Worm (Caenorhabditis elegans) whole organism, mixed stage, embryonic: ENCODE data around the gene acp-6.
A peak's percentile ranks its signal among the peaks of the same experiment; 100 is the strongest.

ENCODE experiments used
- M03D4.4 ChIP-seq: sonication (generic microtip); optimal IDR thresholded peaks from 2 replicates; lab custom pipeline; 2017; ENCODE audit warnings: mild to moderate bottlenecking, missing genetic modification characterization, missing compliant biosample characterization
- bed-3 ChIP-seq: fragments of 200-800 bp; sonication (Bioruptor generic); optimal IDR thresholded peaks from 3 replicates; lab custom pipeline; 2018; ENCODE audit warnings: mild to moderate bottlenecking, missing genetic modification characterization, moderate library complexity, missing compliant biosample characterization
- blmp-1 ChIP-seq: fragments of 150-350 bp; optimal IDR thresholded peaks from 2 replicates; lab custom pipeline; 2014; ENCODE audit warnings: missing biosample characterization, missing genetic modification characterization
- ceh-39 ChIP-seq: fragments of 150-350 bp; optimal IDR thresholded peaks from 2 replicates; lab custom pipeline; 2014; ENCODE audit warnings: missing biosample characterization, missing genetic modification characterization
- ceh-43 ChIP-seq: fragments of 200-800 bp; sonication (Bioruptor generic); optimal IDR thresholded peaks from 2 replicates; lab custom pipeline; 2018; ENCODE audit warnings: mild to moderate bottlenecking, missing genetic modification characterization, moderate library complexity, missing compliant biosample characterization
- ceh-83 ChIP-seq: fragments of 200-800 bp; sonication (Bioruptor generic); optimal IDR thresholded peaks from 2 replicates; lab custom pipeline; 2018; ENCODE audit warnings: mild to moderate bottlenecking, missing genetic modification characterization, missing compliant biosample characterization
- ces-1 ChIP-seq: fragments of 150-350 bp; optimal IDR thresholded peaks from 2 replicates; lab custom pipeline; 2014; ENCODE audit warnings: missing biosample characterization, missing genetic modification reagents, missing genetic modification characterization
- cnd-1 ChIP-seq: fragments of 200-800 bp; sonication (Bioruptor generic); optimal IDR thresholded peaks from 2 replicates; lab custom pipeline; 2018; ENCODE audit warnings: mild to moderate bottlenecking, missing genetic modification characterization, missing compliant biosample characterization
- drap-1 ChIP-seq: fragments of 200-800 bp; sonication (Bioruptor generic); optimal IDR thresholded peaks from 3 replicates; lab custom pipeline; 2018; ENCODE audit warnings: mild to moderate bottlenecking, missing genetic modification characterization, missing compliant biosample characterization
- elt-1 ChIP-seq: sonication (generic microtip); optimal IDR thresholded peaks from 2 replicates; lab custom pipeline; 2017; ENCODE audit warnings: missing genetic modification characterization, mild to moderate bottlenecking, missing compliant biosample characterization, antibody characterized with exemption, moderate library complexity, borderline replicate concordance; ENCODE audit not compliant: insufficient read depth
- elt-3 ChIP-seq: fragments of 150-350 bp; optimal IDR thresholded peaks from 2 replicates; lab custom pipeline; 2014; ENCODE audit warnings: missing biosample characterization, missing genetic modification characterization
- flh-1 ChIP-seq: fragments of 200-800 bp; sonication (Bioruptor generic); optimal IDR thresholded peaks from 2 replicates; lab custom pipeline; 2018; ENCODE audit warnings: mild to moderate bottlenecking, missing genetic modification characterization, moderate library complexity, missing compliant biosample characterization
- ham-2 ChIP-seq: fragments of 200-800 bp; sonication (Bioruptor generic); optimal IDR thresholded peaks from 2 replicates; lab custom pipeline; 2018; ENCODE audit warnings: mild to moderate bottlenecking, missing genetic modification characterization, missing compliant biosample characterization
- hlh-1 ChIP-seq: fragments of 150-350 bp; optimal IDR thresholded peaks from 2 replicates; lab custom pipeline; 2014; ENCODE audit warnings: missing biosample characterization, missing genetic modification reagents, missing genetic modification characterization
- lin-13 ChIP-seq: fragments of 150-350 bp; optimal IDR thresholded peaks from 2 replicates; lab custom pipeline; 2014; ENCODE audit warnings: missing biosample characterization, missing genetic modification characterization
- lin-32 ChIP-seq: fragments of 200-800 bp; sonication (Bioruptor generic); optimal IDR thresholded peaks from 2 replicates; lab custom pipeline; 2018; ENCODE audit warnings: mild to moderate bottlenecking, missing genetic modification characterization, missing compliant biosample characterization
- lsy-2 ChIP-seq: fragments of 150-350 bp; optimal IDR thresholded peaks from 2 replicates; lab custom pipeline; 2014; ENCODE audit warnings: missing biosample characterization, missing genetic modification characterization
- mab-5 ChIP-seq: fragments of 150-350 bp; optimal IDR thresholded peaks from 2 replicates; lab custom pipeline; 2014; ENCODE audit warnings: missing biosample characterization, missing genetic modification characterization
- mep-1 ChIP-seq: fragments of 150-350 bp; optimal IDR thresholded peaks from 2 replicates; lab custom pipeline; 2017; ENCODE audit warnings: missing biosample characterization, missing genetic modification reagents, missing genetic modification characterization, inconsistent platforms
- mls-2 ChIP-seq: sonication (generic microtip); optimal IDR thresholded peaks from 2 replicates; lab custom pipeline; 2016; ENCODE audit warnings: mild to moderate bottlenecking, missing genetic modification characterization, moderate library complexity, missing compliant biosample characterization
- nhr-12 ChIP-seq: fragments of 150-350 bp; optimal IDR thresholded peaks from 2 replicates; lab custom pipeline; 2014; ENCODE audit warnings: missing biosample characterization, missing genetic modification characterization
- nhr-2 ChIP-seq: fragments of 150-350 bp; optimal IDR thresholded peaks from 2 replicates; lab custom pipeline; 2014; ENCODE audit warnings: missing biosample characterization, missing genetic modification characterization
- nhr-237 ChIP-seq: fragments of 150-350 bp; optimal IDR thresholded peaks from 2 replicates; lab custom pipeline; 2014; ENCODE audit warnings: missing biosample characterization, missing genetic modification characterization
- nhr-28 ChIP-seq: fragments of 150-350 bp; optimal IDR thresholded peaks from 2 replicates; lab custom pipeline; 2014; ENCODE audit warnings: missing biosample characterization, missing genetic modification characterization
- nhr-76 ChIP-seq: sonication (generic microtip); optimal IDR thresholded peaks from 2 replicates; lab custom pipeline; 2017; ENCODE audit warnings: missing biosample characterization, missing genetic modification characterization
- pha-4 ChIP-seq: fragments of 150-350 bp; optimal IDR thresholded peaks from 2 replicates; lab custom pipeline; 2018; ENCODE audit warnings: missing biosample characterization, missing genetic modification reagents, missing genetic modification characterization
- sem-2 ChIP-seq: fragments of 200-800 bp; sonication (Bioruptor generic); optimal IDR thresholded peaks from 2 replicates; lab custom pipeline; 2018; ENCODE audit warnings: mild to moderate bottlenecking, missing genetic modification characterization, missing compliant biosample characterization
- snpc-4 ChIP-seq: fragments of 150-350 bp; optimal IDR thresholded peaks from 2 replicates; lab custom pipeline; 2014; ENCODE audit warnings: missing biosample characterization, missing genetic modification characterization
- sptf-1 ChIP-seq: sonication (generic microtip); optimal IDR thresholded peaks from 2 replicates; lab custom pipeline; 2017; ENCODE audit warnings: mild to moderate bottlenecking, missing genetic modification characterization, moderate library complexity, missing compliant biosample characterization
- tbx-8 ChIP-seq: fragments of 200-800 bp; sonication (Bioruptor generic); optimal IDR thresholded peaks from 2 replicates; lab custom pipeline; 2018; ENCODE audit warnings: mild to moderate bottlenecking, missing genetic modification characterization, moderate library complexity, missing compliant biosample characterization
- unc-120 ChIP-seq: sonication (generic microtip); optimal IDR thresholded peaks from 2 replicates; lab custom pipeline; 2017; ENCODE audit warnings: missing genetic modification characterization, missing compliant biosample characterization; ENCODE audit not compliant: poor library complexity, severe bottlenecking
- unc-39 ChIP-seq: fragments of 150-350 bp; optimal IDR thresholded peaks from 2 replicates; lab custom pipeline; 2014; ENCODE audit warnings: missing biosample characterization, missing genetic modification characterization
- unc-62 ChIP-seq: fragments of 150-350 bp; optimal IDR thresholded peaks from 2 replicates; lab custom pipeline; 2014; ENCODE audit warnings: missing biosample characterization, missing genetic modification reagents, missing genetic modification characterization
- ztf-11 ChIP-seq: fragments of 150-350 bp; optimal IDR thresholded peaks from 2 replicates; lab custom pipeline; 2014; ENCODE audit warnings: missing biosample characterization, missing genetic modification characterization

Gene acp-6

DNA sequence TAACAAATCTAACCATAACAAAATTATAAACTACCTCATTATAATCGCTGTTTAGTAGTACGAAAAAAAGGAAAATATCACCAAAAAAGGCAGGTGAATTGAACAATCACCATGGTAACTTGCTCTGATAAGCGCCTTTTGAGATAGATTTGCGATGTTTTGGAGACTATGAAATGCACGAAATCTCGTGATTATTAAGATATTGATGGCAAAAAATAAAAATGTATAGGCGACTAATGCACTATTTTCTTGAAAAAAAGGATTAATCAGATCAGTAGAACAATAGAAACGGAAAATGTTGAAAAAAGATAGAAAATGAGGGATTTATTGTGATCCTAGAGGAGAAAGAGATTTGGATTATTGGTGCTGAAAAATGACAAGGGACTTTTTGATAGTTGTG is 37.4 kb downstream of the acp-6 start:
- TF ChIP-seq lin-32 (no peak), nhr-2 (no peak), mls-2 (tag; lab: Kevin White, UChicago) (no peak), lin-13 (tag; lab: Kevin White, UChicago) (no peak), nhr-28 (tag; lab: Kevin White, UChicago) (no peak), hlh-1 (tag; lab: Kevin White, UChicago) (no peak), ztf-11 (tag; lab: Kevin White, UChicago) (no peak), unc-120 (tag; lab: Kevin White, UChicago) (no peak)
- TF ChIP-seq, all 35 proteins: peak for 0

DNA sequence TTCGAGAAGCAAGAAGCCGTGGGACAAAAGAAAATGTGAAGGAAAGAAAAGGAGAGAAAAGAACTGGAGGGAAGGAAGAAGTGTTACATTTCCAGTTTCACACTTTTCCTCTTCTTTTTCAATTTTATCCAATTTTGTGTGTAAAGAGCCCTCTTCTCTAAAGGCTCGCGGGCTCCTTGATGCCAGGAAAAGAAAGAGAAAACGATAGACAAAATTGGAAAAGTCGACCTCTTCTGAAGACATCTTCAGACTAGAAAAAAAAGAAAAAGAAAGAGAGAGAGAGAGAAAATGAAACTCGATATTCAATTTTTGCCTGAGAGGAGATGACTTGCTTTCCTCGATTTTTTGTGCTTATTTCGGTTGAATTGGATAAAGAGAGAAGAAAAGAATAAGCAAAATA is 40.9 kb downstream of the acp-6 start:
- TF ChIP-seq tbx-8 (GFP tag; lab: Kevin White, UChicago) (no peak), ces-1 (peak; percentile 62)

DNA sequence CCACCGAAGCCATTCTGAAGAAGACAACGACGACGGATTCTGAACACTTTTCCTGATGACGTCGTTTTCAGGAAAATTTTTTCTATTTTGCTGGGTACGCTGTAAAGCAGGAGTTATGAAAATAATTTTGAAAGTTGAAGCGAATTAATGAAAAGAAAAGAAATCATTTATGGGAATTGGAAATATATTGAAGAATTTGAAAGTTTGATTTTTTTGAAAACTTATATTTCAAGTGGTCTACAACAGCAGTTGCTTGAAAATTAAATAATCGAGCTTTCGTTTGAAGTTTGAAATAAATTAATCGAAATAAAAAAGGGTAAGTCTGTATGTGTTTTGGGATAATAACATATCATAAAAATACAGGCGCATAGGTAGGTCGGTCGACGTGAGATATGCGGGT is 42.0 kb downstream of the acp-6 start, which contains the start of gene shl-1:
Gene shl-1, minus strand, starts transcription at position 101 of the 400 bp plus-strand sequence.
- TF ChIP-seq lsy-2 (tag; lab: Kevin White, UChicago) (no peak), mep-1 (tag; lab: Kevin White, UChicago) (no peak), drap-1 (no peak), flh-1 (GFP tag; lab: Kevin White, UChicago) (no peak), hlh-1 (tag; lab: Kevin White, UChicago) (no peak), ces-1 (no peak), bed-3 (no peak), ham-2 (GFP tag; lab: Kevin White, UChicago) (no peak), lin-32 (no peak), nhr-76 (tag; lab: Kevin White, UChicago) (no peak), nhr-2 (no peak)

DNA sequence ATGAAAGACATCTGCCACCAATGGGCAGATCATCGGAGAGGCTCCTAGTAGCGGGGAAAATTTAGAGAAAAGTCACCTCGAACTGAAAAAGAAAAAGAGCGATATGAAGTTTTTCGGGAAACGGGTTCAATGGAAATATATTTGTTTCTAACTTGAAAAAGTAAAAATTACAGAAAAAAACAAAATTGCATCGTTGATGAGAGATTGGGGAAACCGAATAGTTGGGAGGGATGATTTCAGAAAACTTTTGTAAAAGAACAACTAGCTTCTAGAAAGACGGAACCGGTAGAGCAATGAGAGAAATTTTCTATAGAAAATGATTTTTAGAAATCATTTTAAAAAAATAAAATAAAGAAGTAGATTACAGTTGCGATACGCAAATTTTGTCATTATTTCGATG is 47.5 kb downstream of the acp-6 start:
- TF ChIP-seq mep-1 (tag; lab: Kevin White, UChicago) (no peak), unc-120 (tag; lab: Kevin White, UChicago) (no peak), nhr-76 (tag; lab: Kevin White, UChicago) (no peak), pha-4 (no peak), sem-2 (no peak), tbx-8 (GFP tag; lab: Kevin White, UChicago) (no peak), drap-1 (no peak), ceh-83 (GFP tag; lab: Kevin White, UChicago) (no peak), blmp-1 (tag; lab: Kevin White, UChicago) (no peak), mab-5 (tag; lab: Kevin White, UChicago) (no peak), nhr-237 (tag; lab: Kevin White, UChicago) (no peak), snpc-4 (tag; lab: Kevin White, UChicago) (no peak), elt-3 (tag; lab: Kevin White, UChicago) (no peak), nhr-2 (no peak), unc-62 (GFP tag; lab: Kevin White, UChicago) (no peak)
- TF ChIP-seq, all 35 proteins: peak for 0

DNA sequence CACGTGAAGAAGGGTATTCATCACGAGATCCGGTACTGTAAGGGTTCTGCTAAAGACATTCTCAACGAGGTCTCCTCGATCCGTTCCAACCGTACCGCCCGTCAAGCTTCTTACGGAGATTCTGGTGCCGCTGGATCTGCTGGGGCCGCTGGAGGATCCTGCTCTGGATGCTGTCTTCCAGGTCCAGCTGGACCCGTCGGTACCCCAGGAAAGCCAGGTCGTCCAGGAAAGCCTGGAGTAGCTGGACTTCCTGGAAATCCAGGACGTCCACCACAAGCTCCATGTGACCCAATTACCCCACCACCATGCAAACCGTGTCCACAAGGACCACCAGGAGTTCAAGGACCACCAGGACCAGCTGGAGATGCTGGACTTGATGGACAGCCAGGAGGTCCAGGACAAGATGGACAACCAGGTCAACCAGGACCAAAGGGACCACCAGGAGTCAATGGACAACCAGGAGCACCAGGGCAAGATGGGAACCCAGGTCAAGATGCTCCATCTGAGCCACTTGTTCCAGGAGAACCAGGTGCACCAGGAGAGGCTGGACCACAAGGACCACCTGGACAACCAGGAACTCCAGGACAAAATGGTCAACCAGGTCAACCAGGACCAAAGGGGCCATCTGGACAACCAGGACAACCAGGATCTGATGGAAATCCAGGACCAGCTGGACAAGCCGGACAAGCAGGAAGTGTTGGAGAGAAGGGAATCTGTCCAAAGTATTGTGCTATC is 48.4 kb downstream of the acp-6 start:
- TF ChIP-seq bed-3: no peak
- TF ChIP-seq lin-32: no peak
- no peak for TF ChIP-seq lsy-2 (tag; lab: Kevin White, UChicago)
- TF ChIP-seq ztf-11 (tag; lab: Kevin White, UChicago): no peak
- no peak for TF ChIP-seq nhr-76 (tag; lab: Kevin White, UChicago)
- no peak for TF ChIP-seq ceh-43 (GFP tag; lab: Kevin White, UChicago)
- TF ChIP-seq ceh-39 (tag; lab: Kevin White, UChicago): no peak

DNA sequence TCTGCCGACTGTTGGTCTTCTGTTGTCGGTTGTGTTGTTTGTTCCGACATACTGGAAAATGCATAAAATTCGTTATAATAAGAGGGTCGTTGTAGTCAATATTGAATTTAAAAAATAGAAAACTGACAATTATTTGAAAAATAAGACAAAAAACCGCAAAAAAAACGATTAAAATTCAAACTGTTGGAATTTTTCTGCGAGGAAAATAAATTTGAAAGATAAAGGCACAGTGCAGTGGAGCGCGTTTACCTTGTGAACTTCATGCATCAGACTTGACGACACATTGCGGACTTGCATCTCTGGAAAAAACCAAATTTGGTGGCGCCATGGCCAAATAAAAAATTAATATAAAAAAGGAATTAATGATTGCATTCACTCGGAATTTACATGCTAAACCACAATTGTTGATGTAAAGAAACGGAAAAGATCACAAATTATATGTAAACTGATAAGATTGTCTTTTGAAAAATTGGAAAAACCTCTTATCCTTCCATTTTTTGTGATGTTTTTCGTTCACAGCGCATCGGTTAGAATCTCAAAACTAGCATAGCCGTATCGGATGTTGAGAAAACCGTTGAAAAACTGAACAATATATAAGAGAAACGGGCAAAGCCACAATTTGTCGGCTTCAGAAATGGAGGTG is 49.3 kb downstream of the acp-6 start, which contains the start of the genes hrpf-2 and bli-6:
Gene hrpf-2, minus strand, starts transcription at position 51 of the 643 bp plus-strand sequence.
Gene bli-6, plus strand, starts transcription at position 593 of the 643 bp plus-strand sequence.
- TF ChIP-seq cnd-1: no peak
- TF ChIP-seq lin-32: no peak
- peak; percentile 85 for TF ChIP-seq unc-120 (tag; lab: Kevin White, UChicago)
- TF ChIP-seq ceh-39 (tag; lab: Kevin White, UChicago): peak; percentile 4
- no peak for TF ChIP-seq blmp-1 (tag; lab: Kevin White, UChicago)
- TF ChIP-seq unc-62 (GFP tag; lab: Kevin White, UChicago): no peak
- no peak for TF ChIP-seq ceh-83 (GFP tag; lab: Kevin White, UChicago)
- TF ChIP-seq nhr-28 (tag; lab: Kevin White, UChicago): no peak
- TF ChIP-seq ham-2 (GFP tag; lab: Kevin White, UChicago): no peak
- no peak for TF ChIP-seq mab-5 (tag; lab: Kevin White, UChicago)
- peak; percentile 70 for TF ChIP-seq ces-1
- TF ChIP-seq nhr-237 (tag; lab: Kevin White, UChicago): peak; percentile 61
- no peak for TF ChIP-seq tbx-8 (GFP tag; lab: Kevin White, UChicago)
- no peak for TF ChIP-seq sptf-1 (tag; lab: Kevin White, UChicago)
- TF ChIP-seq unc-39 (tag; lab: Kevin White, UChicago): no peak
- no peak for TF ChIP-seq mls-2 (tag; lab: Kevin White, UChicago)
- TF ChIP-seq lin-13 (tag; lab: Kevin White, UChicago): no peak
- no peak for TF ChIP-seq elt-1 (tag; lab: Kevin White, UChicago)
- no peak for TF ChIP-seq snpc-4 (tag; lab: Kevin White, UChicago)
- no peak for TF ChIP-seq nhr-2
- no peak for TF ChIP-seq M03D4.4
- no peak for TF ChIP-seq ceh-43 (GFP tag; lab: Kevin White, UChicago)
- TF ChIP-seq hlh-1 (tag; lab: Kevin White, UChicago): peak; percentile 1
- TF ChIP-seq nhr-12 (tag; lab: Kevin White, UChicago): no peak
- no peak for TF ChIP-seq sem-2
- TF ChIP-seq nhr-76 (tag; lab: Kevin White, UChicago): no peak
- TF ChIP-seq bed-3: no peak
